Worm (Caenorhabditis elegans) whole organism, mixed stage, embryonic: ENCODE data around the gene F10E9.10.
"Not testable (repeated sequence)": the region's sequence is repeated elsewhere in the genome, so short reads cannot be mapped to it uniquely, and the experiment has no call there.

Source experiments
- ceh-39 ChIP-seq: fragments of 150-350 bp; optimal IDR thresholded peaks from 2 replicates; lab custom pipeline; 2014; ENCODE audit warnings: missing biosample characterization, missing genetic modification characterization
- ces-1 ChIP-seq: fragments of 150-350 bp; optimal IDR thresholded peaks from 2 replicates; lab custom pipeline; 2014; ENCODE audit warnings: missing biosample characterization, missing genetic modification reagents, missing genetic modification characterization
- drap-1 ChIP-seq: fragments of 200-800 bp; sonication (Bioruptor generic); optimal IDR thresholded peaks from 3 replicates; lab custom pipeline; 2018; ENCODE audit warnings: mild to moderate bottlenecking, missing genetic modification characterization, missing compliant biosample characterization
- lin-13 ChIP-seq: fragments of 150-350 bp; optimal IDR thresholded peaks from 2 replicates; lab custom pipeline; 2014; ENCODE audit warnings: missing biosample characterization, missing genetic modification characterization
- nhr-28 ChIP-seq: fragments of 150-350 bp; optimal IDR thresholded peaks from 2 replicates; lab custom pipeline; 2014; ENCODE audit warnings: missing biosample characterization, missing genetic modification characterization
- sem-2 ChIP-seq: fragments of 200-800 bp; sonication (Bioruptor generic); optimal IDR thresholded peaks from 2 replicates; lab custom pipeline; 2018; ENCODE audit warnings: mild to moderate bottlenecking, missing genetic modification characterization, missing compliant biosample characterization
- snpc-4 ChIP-seq: fragments of 150-350 bp; optimal IDR thresholded peaks from 2 replicates; lab custom pipeline; 2014; ENCODE audit warnings: missing biosample characterization, missing genetic modification characterization
- unc-39 ChIP-seq: fragments of 150-350 bp; optimal IDR thresholded peaks from 2 replicates; lab custom pipeline; 2014; ENCODE audit warnings: missing biosample characterization, missing genetic modification characterization
- unc-62 ChIP-seq: fragments of 150-350 bp; optimal IDR thresholded peaks from 2 replicates; lab custom pipeline; 2014; ENCODE audit warnings: missing biosample characterization, missing genetic modification reagents, missing genetic modification characterization

DNA sequence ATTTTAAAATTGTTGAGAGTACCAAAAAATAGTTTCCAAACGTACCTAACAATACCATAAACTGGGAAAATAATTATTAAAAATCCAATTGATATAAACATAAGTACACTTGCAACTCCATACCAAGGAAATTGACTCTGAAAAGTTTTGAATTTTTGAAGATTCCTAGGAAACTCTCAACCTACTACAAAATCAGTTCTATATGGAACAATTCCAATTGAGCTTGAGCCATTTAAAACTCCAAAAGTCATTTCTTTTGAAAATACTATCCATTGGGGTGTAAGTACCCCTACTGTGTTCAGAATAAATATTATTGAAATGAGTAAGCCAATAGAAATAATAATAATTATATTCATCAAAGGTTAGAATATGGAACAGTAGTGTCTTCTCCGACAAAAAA is 19.3 kb upstream of the F10E9.10 start, which contains the start of gene clc-28:
- TF ChIP-seq unc-62 (GFP tag; lab: Kevin White, UChicago); unc-39; snpc-4 (tag; lab: Kevin White, UChicago); sem-2 (GFP tag; lab: Kevin White, UChicago); drap-1 (GFP tag; lab: Kevin White, UChicago); ceh-39; lin-13 (tag; lab: Kevin White, UChicago); nhr-28; ces-1 (GFP tag; lab: Kevin White, UChicago): not testable (repeated sequence)
